Worm (Caenorhabditis elegans) whole organism, L1 larva: ENCODE measurements around the gene B0034.1.

Experiments used
- fkh-10 ChIP-seq: sonication (generic microtip); optimal IDR thresholded peaks from 2 replicates; lab custom pipeline; 2017; ENCODE audit warnings: missing biosample characterization, missing genetic modification reagents, missing genetic modification characterization
- hpl-2 ChIP-seq: fragments of 150-350 bp; optimal IDR thresholded peaks from 2 replicates; lab custom pipeline; 2014; ENCODE audit warnings: missing biosample characterization, missing genetic modification reagents, missing genetic modification characterization

ce11 chrII:5944268-5944667 is 23.9 kb upstream of the B0034.1 start, which contains the start of gene B0034.2:
- TF ChIP-seq fkh-10 (GFP tag; lab: Kevin White, UChicago) (no peak), hpl-2 (GFP tag; lab: Kevin White, UChicago) (no peak)
